Fruit fly (Drosophila melanogaster) whole organism, embryonic: ENCODE data around the gene Epp.
A peak's percentile ranks its signal among the peaks of the same experiment; 100 is the strongest.

Experiments
- Aef1 ChIP-seq: fragments of 200-800 bp; sonication (Bioruptor generic); IDR thresholded peaks from 3 replicates; pipeline ENCODE4 v1.3.6; 2022; ENCODE audit warnings: missing biosample characterization, missing genetic modification characterization
- Blimp-1 ChIP-seq: fragments of 200-800 bp; sonication (Bioruptor generic); optimal IDR thresholded peaks from 3 replicates; lab custom pipeline; 2018; ENCODE audit warnings: missing biosample characterization, missing genetic modification characterization, mild to moderate bottlenecking, moderate library complexity, missing genetic modification reagents
- BtbVII ChIP-seq: fragments of 200-800 bp; sonication (Bioruptor generic); optimal IDR thresholded peaks from 3 replicates; lab custom pipeline; 2017; ENCODE audit warnings: missing biosample characterization, mild to moderate bottlenecking, missing genetic modification characterization
- CG10321 ChIP-seq: fragments of 200-800 bp; sonication (Bioruptor generic); IDR thresholded peaks from 2 replicates; pipeline ENCODE4 v1.3.6; 2022; ENCODE audit warnings: missing biosample characterization, missing genetic modification characterization
- CG11456 ChIP-seq: fragments of 200-800 bp; sonication (Bioruptor generic); IDR thresholded peaks from 3 replicates; pipeline ENCODE4 v1.3.6; 2022; ENCODE audit warnings: missing biosample characterization, missing genetic modification characterization
- CG12769 ChIP-seq: fragments of 200-800 bp; sonication (Bioruptor generic); optimal IDR thresholded peaks from 2 replicates; lab custom pipeline; 2019; ENCODE audit warnings: missing biosample characterization, mild to moderate bottlenecking, missing genetic modification characterization, moderate library complexity
- CG14441 ChIP-seq: fragments of 200-800 bp; sonication (Bioruptor generic); IDR thresholded peaks from 2 replicates; pipeline ENCODE4 v1.3.6; 2022; ENCODE audit warnings: missing biosample characterization, missing genetic modification characterization
- CG15696 ChIP-seq: fragments of 200-800 bp; sonication (Bioruptor generic); optimal IDR thresholded peaks from 2 replicates; lab custom pipeline; 2019; ENCODE audit warnings: missing biosample characterization, mild to moderate bottlenecking, missing genetic modification characterization, moderate library complexity
- CG16813 ChIP-seq: fragments of 200-800 bp; sonication (Bioruptor generic); IDR thresholded peaks from 3 replicates; pipeline ENCODE4 v1.3.6; 2022; ENCODE audit warnings: missing biosample characterization, missing genetic modification characterization; ENCODE audit not compliant: partially characterized antibody
- CG16815 ChIP-seq: fragments of 200-800 bp; sonication (Bioruptor generic); optimal IDR thresholded peaks from 3 replicates; lab custom pipeline; 2017; ENCODE audit warnings: missing biosample characterization, mild to moderate bottlenecking, missing genetic modification characterization
- CG1832 ChIP-seq: fragments of 200-800 bp; sonication (Bioruptor generic); optimal IDR thresholded peaks from 2 replicates; lab custom pipeline; 2017; ENCODE audit warnings: missing biosample characterization, mild to moderate bottlenecking, missing genetic modification characterization, inconsistent platforms
- CG18619 ChIP-seq: fragments of 200-800 bp; sonication (Bioruptor generic); optimal IDR thresholded peaks from 3 replicates; lab custom pipeline; 2017; ENCODE audit warnings: missing biosample characterization, mild to moderate bottlenecking, missing genetic modification characterization
- CG31388 ChIP-seq: fragments of 200-800 bp; sonication (Bioruptor generic); optimal IDR thresholded peaks from 2 replicates; lab custom pipeline; 2016; ENCODE audit warnings: missing biosample characterization, missing genetic modification characterization
- CG32767 ChIP-seq: fragments of 200-800 bp; sonication (Bioruptor generic); IDR thresholded peaks from 2 replicates; pipeline ENCODE4 v1.3.6; 2022; ENCODE audit warnings: missing biosample characterization, missing genetic modification characterization
- CG33557 ChIP-seq: fragments of 200-800 bp; sonication (Bioruptor generic); optimal IDR thresholded peaks from 2 replicates; lab custom pipeline; 2019; ENCODE audit warnings: missing biosample characterization, mild to moderate bottlenecking, missing genetic modification characterization, moderate library complexity
- CG5953 ChIP-seq: fragments of 200-800 bp; sonication (Bioruptor generic); IDR thresholded peaks from 2 replicates; pipeline ENCODE4 v1.3.6; 2022; ENCODE audit warnings: missing biosample characterization, missing genetic modification characterization
- CG6175 ChIP-seq: fragments of 200-800 bp; sonication (Bioruptor generic); IDR thresholded peaks from 3 replicates; pipeline ENCODE4 v1.3.6; 2022; ENCODE audit warnings: missing biosample characterization, missing genetic modification characterization
- CG7928 ChIP-seq: fragments of 200-800 bp; sonication (Bioruptor generic); optimal IDR thresholded peaks from 2 replicates; lab custom pipeline; 2017; ENCODE audit warnings: missing biosample characterization, mild to moderate bottlenecking, missing genetic modification characterization
- CG9817 ChIP-seq: fragments of 200-800 bp; sonication (Bioruptor generic); optimal IDR thresholded peaks from 2 replicates; lab custom pipeline; 2018; ENCODE audit warnings: missing biosample characterization, mild to moderate bottlenecking, missing genetic modification characterization, moderate library complexity
- Doc3 ChIP-seq: fragments of 200-800 bp; sonication (Bioruptor generic); IDR thresholded peaks from 3 replicates; pipeline ENCODE4 v1.3.6; 2022; ENCODE audit warnings: missing biosample characterization, missing genetic modification characterization; ENCODE audit not compliant: partially characterized antibody
- ERR ChIP-seq: fragments of 200-800 bp; sonication (Bioruptor generic); optimal IDR thresholded peaks from 2 replicates; lab custom pipeline; 2016; ENCODE audit warnings: missing biosample characterization, missing genetic modification characterization
- Eip74EF ChIP-seq, 2 experiments: fragments of 200-800 bp in 1 of 2; fragments of >200 bp in 1 of 2; sonication (Bioruptor generic) in 1 of 2; optimal IDR thresholded peaks; 2 replicates each; lab custom pipeline; 2017 to 2019; ENCODE audit warnings: missing biosample characterization in 2 of 2, missing genetic modification characterization in 2 of 2, mild to moderate bottlenecking in 1 of 2, moderate library complexity in 1 of 2
- GATAe ChIP-seq: fragments of 200-800 bp; sonication (Bioruptor generic); conservative IDR thresholded peaks from 2 replicates; pipeline ENCODE4 v1.3.6; 2022; ENCODE audit warnings: missing biosample characterization, missing genetic modification characterization
- HLH54F ChIP-seq: fragments of 200-800 bp; sonication (Bioruptor generic); optimal IDR thresholded peaks from 3 replicates; lab custom pipeline; 2016; ENCODE audit warnings: missing biosample characterization, missing genetic modification characterization
- Hr39 ChIP-seq: fragments of >200 bp; optimal IDR thresholded peaks from 2 replicates; lab custom pipeline; 2017
- Hr78 ChIP-seq, 2 experiments: fragments of 200-800 bp in 1 of 2; fragments of >200 bp in 1 of 2; sonication (Bioruptor generic) in 1 of 2; optimal IDR thresholded peaks; 2 replicates each; lab custom pipeline; 2017 to 2019; ENCODE audit warnings: missing biosample characterization in 2 of 2, missing genetic modification characterization in 2 of 2, mild to moderate bottlenecking in 1 of 2, moderate library complexity in 1 of 2
- Nf-YC ChIP-seq: fragments of 200-800 bp; optimal IDR thresholded peaks from 3 replicates; lab custom pipeline; 2019; ENCODE audit warnings: missing biosample characterization, mild to moderate bottlenecking, missing genetic modification characterization, moderate library complexity
- Taf1 ChIP-seq: fragments of 200-800 bp; sonication (Bioruptor generic); IDR thresholded peaks from 2 replicates; pipeline ENCODE4 v1.3.6; 2022; ENCODE audit warnings: missing biosample characterization, missing genetic modification characterization
- Trl ChIP-seq, 3 experiments: fragments of >200 bp in 2 of 3; fragments of 200-800 bp in 1 of 3; sonication (Bioruptor generic) in 1 of 3; optimal IDR thresholded peaks; 2 replicates in 1 of 3; 3 replicates in 2 of 3; lab custom pipeline; 2016 to 2017; ENCODE audit warnings: missing biosample characterization in 1 of 3, missing genetic modification characterization in 1 of 3
- bigmax ChIP-seq: fragments of 200-800 bp; sonication (Bioruptor generic); optimal IDR thresholded peaks from 2 replicates; lab custom pipeline; 2018; ENCODE audit warnings: missing biosample characterization, mild to moderate bottlenecking, missing genetic modification characterization
- chn ChIP-seq: fragments of 200-800 bp; sonication (Bioruptor generic); optimal IDR thresholded peaks from 2 replicates; lab custom pipeline; 2016; ENCODE audit warnings: missing biosample characterization, missing genetic modification characterization
- dati ChIP-seq: fragments of 200-800 bp; sonication (Bioruptor generic); IDR thresholded peaks from 2 replicates; pipeline ENCODE4 v1.3.6; 2022; ENCODE audit warnings: missing biosample characterization, missing genetic modification characterization
- dimm ChIP-seq: fragments of 200-800 bp; sonication (Bioruptor generic); IDR thresholded peaks from 2 replicates; pipeline ENCODE4 v1.3.6; 2022; ENCODE audit warnings: missing biosample characterization, missing genetic modification characterization
- esg ChIP-seq: fragments of 200-800 bp; sonication (Bioruptor generic); conservative IDR thresholded peaks from 2 replicates; pipeline ENCODE4 v1.3.6; 2022; ENCODE audit warnings: missing biosample characterization, missing genetic modification characterization
- kay ChIP-seq: fragments of 200-800 bp; sonication (Bioruptor generic); optimal IDR thresholded peaks from 2 replicates; lab custom pipeline; 2016; ENCODE audit warnings: missing biosample characterization, missing genetic modification characterization
- pan ChIP-seq, 4 experiments: fragments of >200 bp in 3 of 4; fragments of 200-800 bp in 1 of 4; sonication (Bioruptor generic) in 1 of 4; optimal IDR thresholded peaks in 3 of 4; IDR thresholded peaks in 1 of 4; 2 replicates each; pipeline versions ENCODE4 v1.3.6 to Lab custom; 2017 to 2022; ENCODE audit warnings: missing biosample characterization in 2 of 4, missing genetic modification characterization in 2 of 4, mixed read lengths in 1 of 4
- pfk ChIP-seq: fragments of 200-800 bp; sonication (Bioruptor generic); optimal IDR thresholded peaks from 2 replicates; lab custom pipeline; 2018; ENCODE audit warnings: missing biosample characterization, mild to moderate bottlenecking, missing genetic modification characterization, moderate library complexity
- psq ChIP-seq: fragments of 200-800 bp; sonication (Bioruptor generic); optimal IDR thresholded peaks from 2 replicates; lab custom pipeline; 2017; ENCODE audit warnings: missing biosample characterization, missing genetic modification characterization
- pum ChIP-seq: fragments of 200-800 bp; sonication (Bioruptor generic); optimal IDR thresholded peaks from 2 replicates; lab custom pipeline; 2016; ENCODE audit warnings: missing biosample characterization, missing genetic modification characterization
- pzg ChIP-seq: fragments of 200-800 bp; sonication (Bioruptor generic); optimal IDR thresholded peaks from 3 replicates; lab custom pipeline; 2018; ENCODE audit warnings: missing biosample characterization, mild to moderate bottlenecking, missing genetic modification characterization, moderate library complexity
- sd ChIP-seq: fragments of 200-800 bp; sonication (Bioruptor generic); optimal IDR thresholded peaks from 3 replicates; lab custom pipeline; 2018; ENCODE audit warnings: missing biosample characterization, mild to moderate bottlenecking, missing genetic modification characterization, moderate library complexity
- sens-2 ChIP-seq: fragments of 200-800 bp; sonication (Bioruptor generic); IDR thresholded peaks from 2 replicates; pipeline ENCODE4 v1.3.6; 2022; ENCODE audit warnings: missing biosample characterization, missing genetic modification characterization
- slou ChIP-seq: fragments of 200-800 bp; sonication (Bioruptor generic); optimal IDR thresholded peaks from 3 replicates; lab custom pipeline; 2016; ENCODE audit warnings: missing biosample characterization, missing genetic modification characterization
- slp2 ChIP-seq: fragments of 200-800 bp; sonication (Bioruptor generic); optimal IDR thresholded peaks from 2 replicates; lab custom pipeline; 2016; ENCODE audit warnings: missing biosample characterization, missing genetic modification characterization
- so ChIP-seq: fragments of 200-800 bp; sonication (Bioruptor generic); IDR thresholded peaks from 3 replicates; pipeline ENCODE4 v1.3.6; 2022; ENCODE audit warnings: missing biosample characterization, missing genetic modification characterization
- sqz ChIP-seq: fragments of 200-800 bp; sonication (Bioruptor generic); optimal IDR thresholded peaks from 3 replicates; lab custom pipeline; 2018; ENCODE audit warnings: missing biosample characterization, mild to moderate bottlenecking, missing genetic modification characterization
- tin ChIP-seq: fragments of 200-800 bp; sonication (Bioruptor generic); optimal IDR thresholded peaks from 3 replicates; lab custom pipeline; 2016; ENCODE audit warnings: missing biosample characterization, missing genetic modification characterization
- vnd ChIP-seq: fragments of 200-800 bp; sonication (Bioruptor generic); IDR thresholded peaks from 3 replicates; pipeline ENCODE4 v1.3.6; 2022; ENCODE audit warnings: missing biosample characterization, missing genetic modification characterization; ENCODE audit not compliant: partially characterized antibody

The Epp gene

dm6 chr3R:23958091-23958838 lies 34.5 kb downstream of the Epp start, which contains the start of the genes GluProRS and AP-1sigma (continued):
- TF ChIP-seq CG15696 (tag; lab: Kevin White, UChicago) (peak; percentile 90), CG11456 (peak; percentile 97), CG7928 (GFP tag; lab: Kevin White, UChicago) (peak; percentile 44), CG18619 (GFP tag; lab: Kevin White, UChicago) (peak; percentile 83), GATAe (GFP tag; lab: Robert Waterston, UW) (peak; percentile 83), CG31388 (peak; percentile 82), pan (optimal IDR thresholded peaks at IDR 0.05; lab: Kevin White, UChicago) (no peak), pan (GFP tag; optimal IDR thresholded peaks at IDR 0.05 in 1 of 2, IDR thresholded peaks at IDR 0.05 in 1 of 2) (peak in 1 of 2 experiments; percentile 97), Trl (optimal IDR thresholded peaks at IDR 0.05; lab: Kevin White, UChicago) (no peak), Trl (GFP tag; optimal IDR thresholded peaks at IDR 0.05; lab: Kevin White, UChicago) (peak; percentile 83), CG5953 (GFP tag; lab: Robert Waterston, UW) (peak; percentile 94), CG10321 (GFP tag; lab: Robert Waterston, UW) (peak; percentile 59), Blimp-1 (GFP tag; lab: Kevin White, UChicago) (peak; percentile 86), kay (GFP tag; lab: Kevin White, UChicago) (peak; percentile 89), Hr39 (lab: Kevin White, UChicago) (no peak), Aef1 (GFP tag; lab: Robert Waterston, UW) (peak; percentile 95), chn (GFP tag; lab: Kevin White, UChicago) (peak; percentile 90), CG6175 (GFP tag; lab: Robert Waterston, UW) (peak; percentile 94), CG32767 (peak; percentile 89; the same call in 1 of the 2 replicates), slou (peak; percentile 92), CG1832 (GFP tag; lab: Kevin White, UChicago) (no peak), bigmax (GFP tag; lab: Kevin White, UChicago) (peak; percentile 98), BtbVII (GFP tag; lab: Kevin White, UChicago) (peak; percentile 39), CG16815 (GFP tag; lab: Kevin White, UChicago) (peak; percentile 91), esg (peak; percentile 95), sqz (GFP tag; lab: Kevin White, UChicago) (peak; percentile 12), pum (peak; percentile 88), Eip74EF (GFP tag; optimal IDR thresholded peaks at IDR 0.05; lab: Kevin White, UChicago) (peak in 1 of 2 experiments; percentile 32), Doc3 (peak; percentile 93), dimm (peak; percentile 75), so (GFP tag; lab: Robert Waterston, UW) (peak; percentile 92), psq (GFP tag; lab: Kevin White, UChicago) (peak; percentile 68), Nf-YC (peak; percentile 82), CG16813 (GFP tag; lab: Robert Waterston, UW) (peak; percentile 97), sd (tag; lab: Kevin White, UChicago) (no peak), slp2 (GFP tag; lab: Kevin White, UChicago) (peak; percentile 62), vnd (GFP tag; lab: Robert Waterston, UW) (peak; percentile 93), tin (GFP tag; lab: Kevin White, UChicago) (peak; percentile 94), sens-2 (GFP tag; lab: Robert Waterston, UW) (peak; percentile 94), pfk (GFP tag; lab: Kevin White, UChicago) (peak; percentile 26), ERR (GFP tag; lab: Kevin White, UChicago) (peak; percentile 66), dati (GFP tag; lab: Robert Waterston, UW) (peak; percentile 84), pzg (GFP tag; lab: Kevin White, UChicago) (peak; percentile 78), CG33557 (GFP tag; lab: Kevin White, UChicago) (peak; percentile 78), CG9817 (tag; lab: Kevin White, UChicago) (peak; percentile 94), CG14441 (GFP tag; lab: Robert Waterston, UW) (peak; percentile 97), HLH54F (GFP tag; lab: Kevin White, UChicago) (peak; percentile 86), CG12769 (tag; lab: Kevin White, UChicago) (peak; percentile 91), Hr78 (GFP tag; optimal IDR thresholded peaks at IDR 0.05; lab: Kevin White, UChicago) (peak in 1 of 2 experiments; percentile 39), Taf1 (GFP tag; lab: Robert Waterston, UW) (peak; percentile 89)
